Worm (Caenorhabditis elegans): Measurements from ENCODE around the gene F32D8.4.

ce11 chrV:10932411-10932810, 39.1 kb upstream of the F32D8.4 start, which contains the start of gene F58B4.5:
- no peak for TF ChIP-seq ztf-16 (tag; optimal IDR thresholded peaks at IDR 0.05)
- no peak for TF ChIP-seq nhr-232 (tag; optimal IDR thresholded peaks at IDR 0.05)
- no peak for TF ChIP-seq F13H6.1 (tag; optimal IDR thresholded peaks at IDR 0.05)
- TF ChIP-seq K02D7.2 (tag; optimal IDR thresholded peaks at IDR 0.05), result no peak
- TF ChIP-seq ceh-19 (GFP tag; optimal IDR thresholded peaks at IDR 0.05), result no peak
- no peak for TF ChIP-seq syd-9 (tag; optimal IDR thresholded peaks at IDR 0.05)
- TF ChIP-seq unc-86 (tag; optimal IDR thresholded peaks at IDR 0.05), result no peak
- no peak for TF ChIP-seq unc-55 (GFP tag; optimal IDR thresholded peaks at IDR 0.05)
- TF ChIP-seq tbx-2 (tag; optimal IDR thresholded peaks at IDR 0.05), result no peak
